Fruit fly (Drosophila melanogaster) whole organism, adult: Measurements from ENCODE around the gene CG2162.
A peak's percentile ranks its signal among the peaks of the same experiment; 100 is the strongest.

Source experiments
- CG11617 ChIP-seq: fragments of 200-800 bp; sonication (Bioruptor generic); optimal IDR thresholded peaks from 2 replicates; lab custom pipeline; 2017; ENCODE audit warnings: mild to moderate bottlenecking, missing biosample characterization, missing genetic modification reagents, missing genetic modification characterization
- CG12768 ChIP-seq: fragments of 200-800 bp; sonication (Bioruptor generic); optimal IDR thresholded peaks from 2 replicates; lab custom pipeline; 2017; ENCODE audit warnings: missing biosample characterization, missing genetic modification characterization, mild to moderate bottlenecking, moderate library complexity, missing genetic modification reagents
- CG14711 ChIP-seq: fragments of 200-800 bp; sonication (Bioruptor generic); optimal IDR thresholded peaks from 2 replicates; lab custom pipeline; 2018; ENCODE audit warnings: missing biosample characterization, mild to moderate bottlenecking, missing genetic modification characterization, moderate library complexity
- CG1620 ChIP-seq: fragments of 200-800 bp; sonication (Bioruptor generic); optimal IDR thresholded peaks from 2 replicates; lab custom pipeline; 2016; ENCODE audit warnings: missing biosample characterization, missing genetic modification characterization
- CG33017 ChIP-seq: fragments of 200-800 bp; sonication (Bioruptor generic); optimal IDR thresholded peaks from 2 replicates; lab custom pipeline; 2018; ENCODE audit warnings: missing biosample characterization, mild to moderate bottlenecking, missing genetic modification characterization, moderate library complexity
- CG5204 ChIP-seq: fragments of 200-800 bp; sonication (Bioruptor generic); optimal IDR thresholded peaks from 2 replicates; lab custom pipeline; 2016; ENCODE audit warnings: missing biosample characterization, missing genetic modification characterization
- CG7045 ChIP-seq: fragments of 200-800 bp; sonication (Bioruptor generic); optimal IDR thresholded peaks from 2 replicates; lab custom pipeline; 2017; ENCODE audit warnings: missing biosample characterization, mild to moderate bottlenecking, missing genetic modification characterization
- CG7101 ChIP-seq: fragments of 200-800 bp; sonication (Bioruptor generic); optimal IDR thresholded peaks from 2 replicates; lab custom pipeline; 2018; ENCODE audit warnings: missing biosample characterization, mild to moderate bottlenecking, missing genetic modification characterization, moderate library complexity
- Clk ChIP-seq: fragments of 200-800 bp; sonication (Bioruptor generic); optimal IDR thresholded peaks from 2 replicates; lab custom pipeline; 2017; ENCODE audit warnings: missing biosample characterization, missing genetic modification characterization
- Crg-1 ChIP-seq: fragments of 200-800 bp; sonication (Bioruptor generic); optimal IDR thresholded peaks from 2 replicates; lab custom pipeline; 2016; ENCODE audit warnings: missing biosample characterization, missing genetic modification characterization
- Hr96 ChIP-seq: fragments of 200-800 bp; sonication (Bioruptor generic); optimal IDR thresholded peaks from 2 replicates; lab custom pipeline; 2016; ENCODE audit warnings: missing biosample characterization, missing genetic modification characterization
- Mnt ChIP-seq: fragments of 200-800 bp; sonication (Bioruptor generic); optimal IDR thresholded peaks from 2 replicates; lab custom pipeline; 2016; ENCODE audit warnings: missing biosample characterization, mild to moderate bottlenecking, missing genetic modification characterization
- bab1 ChIP-seq: fragments of 200-800 bp; sonication (Bioruptor generic); optimal IDR thresholded peaks from 3 replicates; lab custom pipeline; 2019; ENCODE audit warnings: missing biosample characterization, mild to moderate bottlenecking, missing genetic modification characterization, moderate library complexity
- cic ChIP-seq: fragments of 200-800 bp; sonication (Bioruptor generic); optimal IDR thresholded peaks from 2 replicates; lab custom pipeline; 2017; ENCODE audit warnings: missing biosample characterization, mild to moderate bottlenecking, missing genetic modification characterization, moderate library complexity
- cnc ChIP-seq, 2 experiments: fragments of >200 bp; optimal IDR thresholded peaks; 2 replicates each; lab custom pipeline; 2017
- kay ChIP-seq: fragments of 200-800 bp; sonication (Bioruptor generic); peaks from one replicate; lab custom pipeline; 2016; ENCODE audit warnings: missing biosample characterization, missing genetic modification characterization, borderline replicate concordance
- ovo ChIP-seq: fragments of 200-800 bp; sonication (Bioruptor generic); optimal IDR thresholded peaks from 2 replicates; lab custom pipeline; 2016; ENCODE audit warnings: missing biosample characterization, missing genetic modification characterization
- pad ChIP-seq: fragments of 200-800 bp; sonication (Bioruptor generic); optimal IDR thresholded peaks from 3 replicates; lab custom pipeline; 2017; ENCODE audit warnings: missing biosample characterization, missing genetic modification characterization, mild to moderate bottlenecking, moderate library complexity, missing genetic modification reagents
- tj ChIP-seq: fragments of 200-800 bp; sonication (Bioruptor generic); optimal IDR thresholded peaks from 3 replicates; lab custom pipeline; 2017; ENCODE audit warnings: missing biosample characterization, mild to moderate bottlenecking, missing genetic modification characterization, moderate library complexity
- toe ChIP-seq: fragments of 200-800 bp; sonication (Bioruptor generic); optimal IDR thresholded peaks from 2 replicates; lab custom pipeline; 2016; ENCODE audit warnings: missing biosample characterization, missing genetic modification characterization

CG2162 gene

dm6 chr3L:3078398-3079155 lies 43.6 kb downstream of the CG2162 start:
- TF ChIP-seq tj (GFP tag; lab: Kevin White, UChicago): peak; percentile 71
- TF ChIP-seq toe: no peak
- TF ChIP-seq CG7101 (tag; lab: Kevin White, UChicago): peak; percentile 15
- peak; percentile 54 for TF ChIP-seq CG14711

dm6 chr3L:3079156-3079495 lies 44.1 kb downstream of the CG2162 start:
- no peak for TF ChIP-seq pad (GFP tag; lab: Kevin White, UChicago)
- TF ChIP-seq Hr96 (GFP tag; lab: Kevin White, UChicago): no peak
- TF ChIP-seq cic: no peak
- no peak for TF ChIP-seq CG7101 (tag; lab: Kevin White, UChicago)
- TF ChIP-seq CG12768: no peak
- TF ChIP-seq Clk (GFP tag; lab: Kevin White, UChicago): no peak
- TF ChIP-seq ovo: no peak

- TF ChIP-seq CG33017 (tag; lab: Kevin White, UChicago): peak; percentile 68
- peak; percentile 50 for TF ChIP-seq CG14711
- peak; percentile 57 for TF ChIP-seq CG12768
- peak; percentile 49 for TF ChIP-seq Mnt
- peak; percentile 92 for TF ChIP-seq kay (GFP tag; lab: Kevin White, UChicago)
- peak; percentile 4 for TF ChIP-seq Clk (GFP tag; lab: Kevin White, UChicago)
- no peak for TF ChIP-seq tj (GFP tag; lab: Kevin White, UChicago)
- TF ChIP-seq cic: peak; percentile 79
- TF ChIP-seq toe: no peak
Measured at dm6 chr3L:3080084-3080994, 45.3 kb downstream of the CG2162 start.

- TF ChIP-seq Mnt (peak; percentile 97), CG11617 (GFP tag; lab: Kevin White, UChicago) (peak; percentile 98), CG33017 (tag; lab: Kevin White, UChicago) (peak; percentile 98), CG7045 (GFP tag; lab: Kevin White, UChicago) (peak; percentile 97), Clk (GFP tag; lab: Kevin White, UChicago) (peak; percentile 96), CG14711 (peak; percentile 94), ovo (peak; percentile 93), CG5204 (GFP tag; lab: Kevin White, UChicago) (peak; percentile 97), toe (peak; percentile 97), CG1620 (GFP tag; lab: Kevin White, UChicago) (peak; percentile 98), cic (peak; percentile 92), CG7101 (tag; lab: Kevin White, UChicago) (peak; percentile 98), cnc (optimal IDR thresholded peaks at IDR 0.05; lab: Kevin White, UChicago) (no peak), kay (GFP tag; lab: Kevin White, UChicago) (peak; percentile 99), tj (GFP tag; lab: Kevin White, UChicago) (peak; percentile 83), bab1 (GFP tag; lab: Kevin White, UChicago) (peak; percentile 98), CG12768 (peak; percentile 98), Hr96 (GFP tag; lab: Kevin White, UChicago) (peak; percentile 97), pad (GFP tag; lab: Kevin White, UChicago) (peak; percentile 85), Crg-1 (GFP tag; lab: Kevin White, UChicago) (peak; percentile 97)
Measured at dm6 chr3L:3081146-3081872, 46.3 kb downstream of the CG2162 start.

dm6 chr3L:3081966-3082516 lies 47.0 kb downstream of the CG2162 start:
- TF ChIP-seq Clk (GFP tag; lab: Kevin White, UChicago) (no peak), CG7045 (GFP tag; lab: Kevin White, UChicago) (no peak), tj (GFP tag; lab: Kevin White, UChicago) (peak; percentile 99), kay (GFP tag; lab: Kevin White, UChicago) (no peak), ovo (no peak), cnc (optimal IDR thresholded peaks at IDR 0.05; lab: Kevin White, UChicago) (peak; percentile 55 to 61), CG33017 (tag; lab: Kevin White, UChicago) (no peak), CG11617 (GFP tag; lab: Kevin White, UChicago) (no peak), cic (no peak), Hr96 (GFP tag; lab: Kevin White, UChicago) (no peak), toe (no peak), CG12768 (no peak)
